Worm (Caenorhabditis elegans): Measurements from ENCODE around the gene srlf-3.

DNA sequence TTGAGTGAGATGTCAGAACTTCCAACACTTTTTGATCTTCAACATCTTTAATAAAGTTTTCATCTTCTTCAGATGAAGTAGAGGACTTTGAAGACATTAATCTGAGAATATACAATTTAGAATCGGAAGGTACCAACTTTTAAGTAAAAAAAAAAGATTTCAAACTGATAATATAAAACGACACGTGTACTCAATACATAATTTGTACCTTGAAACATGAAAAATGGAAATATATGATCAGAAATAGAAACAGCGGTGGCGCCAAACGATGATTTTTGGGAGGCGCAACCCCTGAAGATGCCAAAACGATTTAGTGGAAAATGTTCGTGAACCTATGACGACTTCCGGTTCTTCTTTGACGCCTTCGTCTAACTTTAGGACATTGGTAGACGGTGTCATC is 14.8 kb upstream of the srlf-3 start, which contains the start of gene oat-1:
- no peak for TF ChIP-seq nhr-11 (tag; optimal IDR thresholded peaks at IDR 0.05)
- no peak for TF ChIP-seq madf-2 (tag; optimal IDR thresholded peaks at IDR 0.05)
- no peak for TF ChIP-seq syd-9 (tag; optimal IDR thresholded peaks at IDR 0.05)
- TF ChIP-seq ahr-1 (tag; optimal IDR thresholded peaks at IDR 0.05) = no peak
- no peak for TF ChIP-seq C38D4.7 (GFP tag; optimal IDR thresholded peaks at IDR 0.05)
- no peak for TF ChIP-seq pqm-1 (tag; optimal IDR thresholded peaks at IDR 0.05)
- no peak for TF ChIP-seq sdc-2 (tag; optimal IDR thresholded peaks at IDR 0.05)
- no peak for TF ChIP-seq zip-5 (tag; optimal IDR thresholded peaks at IDR 0.05)
